Fruit fly (Drosophila melanogaster) whole organism, embryonic: ENCODE results near the gene Mccc1.
A peak's percentile ranks its signal among the peaks of the same experiment; 100 is the strongest.

ENCODE experiments used
- Abd-B ChIP-seq: fragments of 200-800 bp; sonication (Bioruptor generic); optimal IDR thresholded peaks from 2 replicates; lab custom pipeline; 2018; ENCODE audit warnings: missing biosample characterization, mild to moderate bottlenecking, missing genetic modification characterization, moderate library complexity
- BEAF-32 ChIP-seq: fragments of 200-800 bp; sonication (Bioruptor generic); optimal IDR thresholded peaks from 3 replicates; lab custom pipeline; 2017; ENCODE audit warnings: missing biosample characterization, missing genetic modification characterization, mild to moderate bottlenecking, moderate library complexity, missing genetic modification reagents
- Bgb ChIP-seq: fragments of 200-800 bp; sonication (Bioruptor generic); IDR thresholded peaks from 2 replicates; pipeline ENCODE4 v1.3.6; 2022; ENCODE audit warnings: missing biosample characterization, missing genetic modification characterization; ENCODE audit not compliant: partially characterized antibody
- C15 ChIP-seq: fragments of 200-800 bp; sonication (Bioruptor generic); IDR thresholded peaks from 3 replicates; pipeline ENCODE4 v1.3.6; 2022; ENCODE audit warnings: missing biosample characterization, missing genetic modification characterization
- CG11085 ChIP-seq: fragments of 200-800 bp; sonication (Bioruptor generic); IDR thresholded peaks from 2 replicates; pipeline ENCODE4 v1.3.6; 2022; ENCODE audit warnings: missing biosample characterization, missing genetic modification characterization
- CG12155 ChIP-seq: fragments of 200-800 bp; sonication (Bioruptor generic); optimal IDR thresholded peaks from 3 replicates; lab custom pipeline; 2016; ENCODE audit warnings: missing biosample characterization, missing genetic modification characterization
- CG1233 ChIP-seq: fragments of 200-800 bp; sonication (Bioruptor generic); optimal IDR thresholded peaks from 4 replicates; lab custom pipeline; 2018; ENCODE audit warnings: missing biosample characterization, mild to moderate bottlenecking, missing genetic modification characterization
- CG13296 ChIP-seq: fragments of 200-800 bp; sonication (Bioruptor generic); optimal IDR thresholded peaks from 3 replicates; lab custom pipeline; 2018; ENCODE audit warnings: missing biosample characterization, mild to moderate bottlenecking, missing genetic modification characterization
- CG13775 ChIP-seq: fragments of 200-800 bp; sonication (Bioruptor generic); optimal IDR thresholded peaks from 3 replicates; lab custom pipeline; 2017; ENCODE audit warnings: missing biosample characterization, mild to moderate bottlenecking, missing genetic modification characterization
- CG14710 ChIP-seq: fragments of 200-800 bp; sonication (Bioruptor generic); optimal IDR thresholded peaks from 3 replicates; lab custom pipeline; 2019; ENCODE audit warnings: missing biosample characterization, mild to moderate bottlenecking, missing genetic modification characterization, moderate library complexity
- CG1603 ChIP-seq: fragments of 200-800 bp; sonication (Bioruptor generic); optimal IDR thresholded peaks from 2 replicates; lab custom pipeline; 2019; ENCODE audit warnings: missing biosample characterization, mild to moderate bottlenecking, missing genetic modification characterization, moderate library complexity
- CG2712 ChIP-seq: fragments of 200-800 bp; optimal IDR thresholded peaks from 3 replicates; lab custom pipeline; 2019; ENCODE audit warnings: missing biosample characterization, mild to moderate bottlenecking, missing genetic modification characterization, moderate library complexity
- CG30431 ChIP-seq: fragments of 200-800 bp; sonication (Bioruptor generic); optimal IDR thresholded peaks from 2 replicates; lab custom pipeline; 2017; ENCODE audit warnings: missing biosample characterization, missing genetic modification characterization
- CG31365 ChIP-seq: fragments of 200-800 bp; sonication (Bioruptor generic); optimal IDR thresholded peaks from 2 replicates; lab custom pipeline; 2018; ENCODE audit warnings: missing biosample characterization, mild to moderate bottlenecking, missing genetic modification characterization
- CG34376 ChIP-seq: fragments of 200-800 bp; sonication (Bioruptor generic); optimal IDR thresholded peaks from 2 replicates; lab custom pipeline; 2018; ENCODE audit warnings: missing biosample characterization, mild to moderate bottlenecking, missing genetic modification characterization
- CG5953 ChIP-seq: fragments of 200-800 bp; sonication (Bioruptor generic); IDR thresholded peaks from 2 replicates; pipeline ENCODE4 v1.3.6; 2022; ENCODE audit warnings: missing biosample characterization, missing genetic modification characterization
- CG6254 ChIP-seq: fragments of 200-800 bp; sonication (Bioruptor generic); optimal IDR thresholded peaks from 3 replicates; lab custom pipeline; 2017; ENCODE audit warnings: mild to moderate bottlenecking, missing biosample characterization, missing genetic modification reagents, missing genetic modification characterization
- CHES-1-like ChIP-seq: fragments of 200-800 bp; sonication (Bioruptor generic); optimal IDR thresholded peaks from 2 replicates; lab custom pipeline; 2016; ENCODE audit warnings: missing biosample characterization, missing genetic modification characterization
- CrebB ChIP-seq: fragments of 200-800 bp; sonication (Bioruptor generic); optimal IDR thresholded peaks from 3 replicates; lab custom pipeline; 2018; ENCODE audit warnings: missing biosample characterization, mild to moderate bottlenecking, missing genetic modification characterization
- D19A ChIP-seq: fragments of 200-800 bp; optimal IDR thresholded peaks from 3 replicates; lab custom pipeline; 2019; ENCODE audit warnings: missing biosample characterization, mild to moderate bottlenecking, missing genetic modification characterization, moderate library complexity
- ERR ChIP-seq: fragments of 200-800 bp; sonication (Bioruptor generic); optimal IDR thresholded peaks from 2 replicates; lab custom pipeline; 2016; ENCODE audit warnings: missing biosample characterization, missing genetic modification characterization
- Ets65A ChIP-seq: fragments of 200-800 bp; sonication (Bioruptor generic); peaks from one replicate; lab custom pipeline; 2016; ENCODE audit warnings: missing biosample characterization, missing genetic modification characterization
- Fer1 ChIP-seq: fragments of 200-800 bp; sonication (Bioruptor generic); optimal IDR thresholded peaks from 2 replicates; lab custom pipeline; 2017; ENCODE audit warnings: missing biosample characterization, mild to moderate bottlenecking, missing genetic modification characterization
- H15 ChIP-seq: fragments of 200-800 bp; sonication (Bioruptor generic); IDR thresholded peaks from 3 replicates; pipeline ENCODE4 v1.3.6; 2022; ENCODE audit warnings: missing biosample characterization, missing genetic modification characterization
- Hand ChIP-seq: fragments of 200-800 bp; sonication (Bioruptor generic); optimal IDR thresholded peaks from 2 replicates; lab custom pipeline; 2017; ENCODE audit warnings: mild to moderate bottlenecking, missing biosample characterization, missing genetic modification reagents, missing genetic modification characterization
- Max ChIP-seq: fragments of 200-800 bp; sonication (Bioruptor generic); optimal IDR thresholded peaks from 2 replicates; lab custom pipeline; 2016; ENCODE audit warnings: missing biosample characterization, mild to moderate bottlenecking, missing genetic modification characterization
- Meics ChIP-seq: fragments of 200-800 bp; sonication (Bioruptor generic); optimal IDR thresholded peaks from 2 replicates; lab custom pipeline; 2017; ENCODE audit warnings: missing biosample characterization, mild to moderate bottlenecking, missing genetic modification characterization
- Neu2 ChIP-seq: fragments of 200-800 bp; sonication (Bioruptor generic); optimal IDR thresholded peaks from 3 replicates; lab custom pipeline; 2016; ENCODE audit warnings: missing biosample characterization, missing genetic modification characterization, borderline replicate concordance
- Opbp ChIP-seq: fragments of 200-800 bp; sonication (Bioruptor generic); IDR thresholded peaks from 3 replicates; pipeline ENCODE4 v1.3.6; 2022; ENCODE audit warnings: missing biosample characterization, missing genetic modification characterization; ENCODE audit not compliant: partially characterized antibody
- Six4 ChIP-seq: fragments of 200-800 bp; sonication (Bioruptor generic); optimal IDR thresholded peaks from 2 replicates; lab custom pipeline; 2016; ENCODE audit warnings: missing biosample characterization, missing genetic modification characterization
- Sox100B ChIP-seq: fragments of 200-800 bp; sonication (Bioruptor generic); optimal IDR thresholded peaks from 3 replicates; lab custom pipeline; 2018; ENCODE audit warnings: missing biosample characterization, mild to moderate bottlenecking, missing genetic modification characterization
- Tbp ChIP-seq: fragments of >200 bp; optimal IDR thresholded peaks from 2 replicates; lab custom pipeline; 2018; ENCODE audit warnings: missing biosample characterization, missing genetic modification characterization
- Usf ChIP-seq: fragments of 200-800 bp; sonication (Bioruptor generic); optimal IDR thresholded peaks from 2 replicates; lab custom pipeline; 2017; ENCODE audit warnings: missing genotype, missing biosample characterization, missing genetic modification characterization
- ase ChIP-seq: fragments of 200-800 bp; sonication (Bioruptor generic); IDR thresholded peaks from 3 replicates; pipeline ENCODE4 v1.3.6; 2022; ENCODE audit warnings: missing biosample characterization, missing genetic modification characterization
- bigmax ChIP-seq: fragments of 200-800 bp; sonication (Bioruptor generic); optimal IDR thresholded peaks from 2 replicates; lab custom pipeline; 2018; ENCODE audit warnings: missing biosample characterization, mild to moderate bottlenecking, missing genetic modification characterization
- dmrt99B ChIP-seq: fragments of 200-800 bp; sonication (Bioruptor generic); optimal IDR thresholded peaks from 2 replicates; lab custom pipeline; 2018; ENCODE audit warnings: missing biosample characterization, mild to moderate bottlenecking, missing genetic modification characterization, moderate library complexity
- fd102C ChIP-seq: fragments of 200-800 bp; sonication (Bioruptor generic); optimal IDR thresholded peaks from 2 replicates; lab custom pipeline; 2018; ENCODE audit warnings: missing biosample characterization, mild to moderate bottlenecking, missing genetic modification characterization, moderate library complexity
- fd64A ChIP-seq: fragments of 200-800 bp; sonication (Bioruptor generic); optimal IDR thresholded peaks from 3 replicates; lab custom pipeline; 2018; ENCODE audit warnings: missing biosample characterization, mild to moderate bottlenecking, missing genetic modification characterization
- fu2 ChIP-seq: fragments of 200-800 bp; sonication (Bioruptor generic); optimal IDR thresholded peaks from 2 replicates; lab custom pipeline; 2016; ENCODE audit warnings: missing biosample characterization, missing genetic modification characterization
- gt ChIP-seq: fragments of 200-800 bp; sonication (Bioruptor generic); IDR thresholded peaks from 2 replicates; pipeline ENCODE4 v1.3.6; 2022; ENCODE audit warnings: missing biosample characterization, missing genetic modification characterization
- ken ChIP-seq: fragments of 200-800 bp; sonication (Bioruptor generic); IDR thresholded peaks from 3 replicates; pipeline ENCODE4 v1.3.6; 2022; ENCODE audit warnings: missing biosample characterization, missing genetic modification characterization
- lola ChIP-seq, 3 experiments: fragments of >200 bp in 2 of 3; fragments of 200-800 bp in 1 of 3; sonication (Bioruptor generic) in 1 of 3; optimal IDR thresholded peaks; 2 replicates each; lab custom pipeline; 2017 to 2019; ENCODE audit warnings: missing biosample characterization in 3 of 3, missing genetic modification characterization in 3 of 3, mild to moderate bottlenecking in 1 of 3, moderate library complexity in 1 of 3
- luna ChIP-seq: fragments of 200-800 bp; sonication (Bioruptor generic); optimal IDR thresholded peaks from 2 replicates; lab custom pipeline; 2016; ENCODE audit warnings: missing biosample characterization, missing genetic modification characterization
- nau ChIP-seq: fragments of 200-800 bp; sonication (Bioruptor generic); optimal IDR thresholded peaks from 3 replicates; lab custom pipeline; 2017; ENCODE audit warnings: missing biosample characterization, mild to moderate bottlenecking, missing genetic modification characterization, missing genetic modification reagents
- odd ChIP-seq: fragments of 200-800 bp; sonication (Bioruptor generic); optimal IDR thresholded peaks from 2 replicates; lab custom pipeline; 2017; ENCODE audit warnings: missing biosample characterization, mild to moderate bottlenecking, missing genetic modification characterization
- pho ChIP-seq: fragments of 200-800 bp; sonication (Bioruptor generic); optimal IDR thresholded peaks from 2 replicates; lab custom pipeline; 2016; ENCODE audit warnings: missing biosample characterization, missing genetic modification characterization
- pros ChIP-seq: fragments of 200-800 bp; sonication (Bioruptor generic); optimal IDR thresholded peaks from 3 replicates; lab custom pipeline; 2019; ENCODE audit warnings: missing biosample characterization, mild to moderate bottlenecking, missing genetic modification characterization, moderate library complexity
- sc ChIP-seq, 3 experiments: fragments of >200 bp in 2 of 3; fragments of 200-800 bp in 1 of 3; sonication (Bioruptor generic) in 1 of 3; optimal IDR thresholded peaks; 2 replicates in 2 of 3; 3 replicates in 1 of 3; lab custom pipeline; 2017; ENCODE audit warnings: mild to moderate bottlenecking in 1 of 3, missing biosample characterization in 1 of 3, missing genetic modification characterization in 1 of 3, missing genetic modification reagents in 1 of 3
- toy ChIP-seq: fragments of 200-800 bp; sonication (Bioruptor generic); IDR thresholded peaks from 2 replicates; pipeline ENCODE4 v1.3.6; 2022; ENCODE audit warnings: missing biosample characterization, missing genetic modification characterization
- zen ChIP-seq: fragments of 200-800 bp; sonication (Bioruptor generic); optimal IDR thresholded peaks from 3 replicates; lab custom pipeline; 2018; ENCODE audit warnings: missing biosample characterization, mild to moderate bottlenecking, missing genetic modification characterization, moderate library complexity

The Mccc1 gene

DNA sequence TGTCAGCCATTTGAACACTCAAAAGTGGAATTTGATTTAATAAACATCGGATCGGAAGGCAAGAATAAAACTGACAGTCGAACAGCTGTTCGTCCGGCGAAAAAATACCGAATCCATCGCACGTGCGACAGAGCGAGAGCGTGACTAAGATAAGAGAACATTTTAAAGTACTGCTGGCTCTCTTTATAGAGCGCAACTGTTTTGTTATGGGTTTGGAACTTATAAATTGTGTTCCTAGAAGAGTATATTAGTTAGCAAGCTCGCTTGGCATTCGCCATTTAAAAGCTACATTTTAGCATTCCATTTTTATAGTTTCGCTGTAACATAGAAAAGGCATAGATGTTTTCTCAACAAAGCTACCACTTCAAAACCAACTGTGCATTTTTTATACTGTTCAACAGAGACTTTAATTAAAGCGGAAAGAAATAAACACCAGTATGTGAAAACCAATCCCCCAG is 16.4 kb upstream of the Mccc1 start, which contains the start of gene Rift (continued):
- TF ChIP-seq BEAF-32 (GFP tag; lab: Kevin White, UChicago), result no peak
- TF ChIP-seq Tbp (GFP tag; lab: Kevin White, UChicago), result no peak
- no peak for TF ChIP-seq fd102C (GFP tag; lab: Kevin White, UChicago)
- no peak for TF ChIP-seq Neu2
- no peak for TF ChIP-seq toy (GFP tag; lab: Robert Waterston, UW)
- TF ChIP-seq CG1603, result no peak
- no peak for TF ChIP-seq CG5953 (GFP tag; lab: Robert Waterston, UW)
- TF ChIP-seq nau (GFP tag; lab: Kevin White, UChicago), result peak; percentile 21
- TF ChIP-seq Six4 (GFP tag; lab: Kevin White, UChicago), result no peak
- TF ChIP-seq CG2712 (tag; lab: Kevin White, UChicago), result peak; percentile 65
- TF ChIP-seq pho (GFP tag; lab: Kevin White, UChicago), result peak; percentile 7
- TF ChIP-seq zen (tag; lab: Kevin White, UChicago), result no peak
- TF ChIP-seq CG6254 (GFP tag; lab: Kevin White, UChicago), result no peak
- TF ChIP-seq CG1233 (GFP tag; lab: Kevin White, UChicago), result peak; percentile 53
- no peak for TF ChIP-seq Bgb (GFP tag; lab: Robert Waterston, UW)
- no peak for TF ChIP-seq bigmax
- TF ChIP-seq sc (optimal IDR thresholded peaks at IDR 0.05; lab: Kevin White, UChicago), result no peak
- no peak for TF ChIP-seq sc (GFP tag; optimal IDR thresholded peaks at IDR 0.05; lab: Kevin White, UChicago)
- TF ChIP-seq pros (GFP tag; lab: Kevin White, UChicago), result no peak
- no peak for TF ChIP-seq CG34376 (GFP tag; lab: Kevin White, UChicago)
- no peak for TF ChIP-seq Opbp (GFP tag; lab: Robert Waterston, UW)
- no peak for TF ChIP-seq Ets65A (GFP tag; lab: Kevin White, UChicago)
- TF ChIP-seq Fer1 (GFP tag; lab: Kevin White, UChicago), result peak; percentile 64
- TF ChIP-seq CG13296, result peak; percentile 24
- TF ChIP-seq luna (GFP tag; lab: Kevin White, UChicago), result no peak
- TF ChIP-seq Abd-B, result no peak
- TF ChIP-seq fd64A (GFP tag; lab: Kevin White, UChicago), result peak; percentile 14
- peak; percentile 9 for TF ChIP-seq CG14710 (tag; lab: Kevin White, UChicago)
- TF ChIP-seq Hand (GFP tag; lab: Kevin White, UChicago), result no peak
- peak; percentile 8 for TF ChIP-seq CHES-1-like (GFP tag; lab: Kevin White, UChicago)
- peak; percentile 19; the same call in 1 of the 2 replicates for TF ChIP-seq gt (GFP tag; lab: Robert Waterston, UW)
- no peak for TF ChIP-seq CG31365 (tag; lab: Kevin White, UChicago)
- no peak for TF ChIP-seq CG12155 (GFP tag; lab: Kevin White, UChicago)
- no peak for TF ChIP-seq Max
- TF ChIP-seq CG13775 (GFP tag; lab: Kevin White, UChicago), result no peak
- TF ChIP-seq CG11085 (GFP tag; lab: Robert Waterston, UW), result no peak
- no peak for TF ChIP-seq Usf
- no peak for TF ChIP-seq Sox100B (GFP tag; lab: Kevin White, UChicago)
- no peak for TF ChIP-seq C15 (GFP tag; lab: Robert Waterston, UW)
- no peak for TF ChIP-seq lola (GFP tag; optimal IDR thresholded peaks at IDR 0.05; lab: Kevin White, UChicago)
- TF ChIP-seq odd (GFP tag; lab: Kevin White, UChicago), result no peak
- peak; percentile 48 for TF ChIP-seq D19A
- TF ChIP-seq CrebB (tag; lab: Kevin White, UChicago), result no peak
- no peak for TF ChIP-seq ase (GFP tag; lab: Robert Waterston, UW)
- no peak for TF ChIP-seq dmrt99B (tag; lab: Kevin White, UChicago)
- no peak for TF ChIP-seq H15 (GFP tag; lab: Robert Waterston, UW)
- TF ChIP-seq CG30431 (GFP tag; lab: Kevin White, UChicago), result no peak
- no peak for TF ChIP-seq fu2
- TF ChIP-seq ERR, result no peak
- TF ChIP-seq ken, result no peak
- peak; percentile 29 for TF ChIP-seq Meics (GFP tag; lab: Kevin White, UChicago)
